Worm (Caenorhabditis elegans) whole organism, L3 larva: ENCODE data around the gene T25B9.2.
A peak's percentile ranks its signal among the peaks of the same experiment; 100 is the strongest.

Experiments
- R02D3.7 ChIP-seq: fragments of 150-350 bp; optimal IDR thresholded peaks from 2 replicates; lab custom pipeline; 2014; ENCODE audit warnings: missing biosample characterization, missing genetic modification characterization
- ZK546.5 ChIP-seq: sonication (generic microtip); optimal IDR thresholded peaks from 2 replicates; lab custom pipeline; 2017; ENCODE audit warnings: missing biosample characterization, missing genetic modification characterization
- aly-2 ChIP-seq: fragments of 150-350 bp; optimal IDR thresholded peaks from 2 replicates; lab custom pipeline; 2014; ENCODE audit warnings: missing biosample characterization, missing genetic modification characterization
- ceh-82 ChIP-seq: fragments of 150-350 bp; optimal IDR thresholded peaks from 2 replicates; lab custom pipeline; 2014; ENCODE audit warnings: missing biosample characterization, missing genetic modification characterization
- daf-12 ChIP-seq: fragments of 150-350 bp; optimal IDR thresholded peaks from 2 replicates; lab custom pipeline; 2014; ENCODE audit warnings: missing biosample characterization, missing genetic modification reagents, missing genetic modification characterization
- egl-27 ChIP-seq: sonication (generic microtip); optimal IDR thresholded peaks from 4 replicates; lab custom pipeline; 2017; ENCODE audit warnings: missing biosample characterization, missing genetic modification reagents, missing genetic modification characterization
- egl-5 ChIP-seq: fragments of 150-350 bp; optimal IDR thresholded peaks from 2 replicates; lab custom pipeline; 2017; ENCODE audit warnings: missing biosample characterization, missing genetic modification reagents, missing genetic modification characterization, inconsistent platforms
- elt-1 ChIP-seq: fragments of 150-350 bp; optimal IDR thresholded peaks from 2 replicates; lab custom pipeline; 2014; ENCODE audit warnings: missing biosample characterization, missing genetic modification characterization
- elt-2 ChIP-seq: sonication (generic microtip); optimal IDR thresholded peaks from 2 replicates; lab custom pipeline; 2016; ENCODE audit warnings: missing genetic modification reagents, mild to moderate bottlenecking, missing genetic modification characterization, missing compliant biosample characterization
- elt-3 ChIP-seq, 3 experiments: fragments of 150-350 bp in 1 of 3; sonication (generic microtip) in 2 of 3; optimal IDR thresholded peaks; 2 replicates in 2 of 3; 4 replicates in 1 of 3; lab custom pipeline; 2014 to 2017; ENCODE audit warnings: missing biosample characterization in 3 of 3, missing genetic modification characterization in 3 of 3
- fkh-10 ChIP-seq: sonication (generic microtip); optimal IDR thresholded peaks from 2 replicates; lab custom pipeline; 2017; ENCODE audit warnings: missing biosample characterization, missing genetic modification reagents, missing genetic modification characterization
- fos-1 ChIP-seq: fragments of 150-350 bp; optimal IDR thresholded peaks from 2 replicates; lab custom pipeline; 2014; ENCODE audit warnings: missing biosample characterization, missing genetic modification characterization
- hmg-11 ChIP-seq: sonication (generic microtip); optimal IDR thresholded peaks from 2 replicates; lab custom pipeline; 2016; ENCODE audit warnings: missing genetic modification characterization, missing compliant biosample characterization
- jun-1 ChIP-seq: fragments of 150-350 bp; optimal IDR thresholded peaks from 2 replicates; lab custom pipeline; 2014; ENCODE audit warnings: missing biosample characterization, missing genetic modification reagents, missing genetic modification characterization
- lin-15B ChIP-seq: fragments of 150-350 bp; optimal IDR thresholded peaks from 2 replicates; lab custom pipeline; 2014; ENCODE audit warnings: missing biosample characterization, missing genetic modification characterization
- lin-39 ChIP-seq: fragments of 150-350 bp; optimal IDR thresholded peaks from 2 replicates; lab custom pipeline; 2018; ENCODE audit warnings: missing biosample characterization, missing genetic modification reagents, missing genetic modification characterization
- lsy-12 ChIP-seq: sonication (generic microtip); optimal IDR thresholded peaks from 2 replicates; lab custom pipeline; 2016; ENCODE audit warnings: mild to moderate bottlenecking, missing genetic modification characterization, missing compliant biosample characterization
- mdl-1 ChIP-seq: fragments of 150-350 bp; optimal IDR thresholded peaks from 2 replicates; lab custom pipeline; 2014; ENCODE audit warnings: missing biosample characterization, missing genetic modification characterization
- nfya-1 ChIP-seq: sonication (generic microtip); optimal IDR thresholded peaks from 2 replicates; lab custom pipeline; 2017; ENCODE audit warnings: missing genetic modification characterization, mild to moderate bottlenecking, missing compliant biosample characterization, antibody characterized with exemption, moderate library complexity; ENCODE audit not compliant: insufficient read depth
- nhr-11 ChIP-seq: fragments of 150-350 bp; optimal IDR thresholded peaks from 2 replicates; lab custom pipeline; 2014; ENCODE audit warnings: missing biosample characterization, missing genetic modification characterization
- nhr-12 ChIP-seq: fragments of 150-350 bp; optimal IDR thresholded peaks from 2 replicates; lab custom pipeline; 2014; ENCODE audit warnings: missing biosample characterization, missing genetic modification characterization
- nhr-23 ChIP-seq: fragments of 150-350 bp; optimal IDR thresholded peaks from 2 replicates; lab custom pipeline; 2014; ENCODE audit warnings: missing biosample characterization, missing genetic modification reagents, missing genetic modification characterization
- nhr-237 ChIP-seq: fragments of 150-350 bp; optimal IDR thresholded peaks from 2 replicates; lab custom pipeline; 2014; ENCODE audit warnings: missing biosample characterization, missing genetic modification characterization
- nhr-25 ChIP-seq: sonication (generic microtip); optimal IDR thresholded peaks from 2 replicates; lab custom pipeline; 2017; ENCODE audit warnings: missing biosample characterization, missing genetic modification characterization
- nhr-28 ChIP-seq: fragments of 150-350 bp; optimal IDR thresholded peaks from 2 replicates; lab custom pipeline; 2014; ENCODE audit warnings: missing biosample characterization, missing genetic modification characterization
- nhr-43 ChIP-seq: sonication (generic microtip); optimal IDR thresholded peaks from 2 replicates; lab custom pipeline; 2016; ENCODE audit warnings: mild to moderate bottlenecking, missing genetic modification characterization, missing compliant biosample characterization; ENCODE audit not compliant: poor library complexity, severe bottlenecking
- nhr-67 ChIP-seq: fragments of 150-350 bp; optimal IDR thresholded peaks from 2 replicates; lab custom pipeline; 2014; ENCODE audit warnings: missing biosample characterization, missing genetic modification characterization
- nhr-76 ChIP-seq: fragments of 150-350 bp; sonication (generic microtip); optimal IDR thresholded peaks from 5 replicates; lab custom pipeline; 2014; ENCODE audit warnings: missing biosample characterization, missing genetic modification characterization
- nhr-77 ChIP-seq: fragments of 150-350 bp; optimal IDR thresholded peaks from 2 replicates; lab custom pipeline; 2014; ENCODE audit warnings: missing biosample characterization, missing genetic modification characterization
- pha-4 ChIP-seq: fragments of 150-350 bp; optimal IDR thresholded peaks from 2 replicates; lab custom pipeline; 2014; ENCODE audit warnings: missing biosample characterization, missing genetic modification reagents, missing genetic modification characterization
- pqm-1 ChIP-seq: fragments of 150-350 bp; optimal IDR thresholded peaks from 2 replicates; lab custom pipeline; 2017; ENCODE audit warnings: missing biosample characterization, missing genetic modification characterization, inconsistent platforms
- sea-2 ChIP-seq: fragments of 150-350 bp; sonication (generic microtip); optimal IDR thresholded peaks from 4 replicates; lab custom pipeline; 2014; ENCODE audit warnings: missing biosample characterization, missing genetic modification reagents, missing genetic modification characterization
- skn-1 ChIP-seq: fragments of 150-350 bp; optimal IDR thresholded peaks from 2 replicates; lab custom pipeline; 2014; ENCODE audit warnings: missing biosample characterization, missing genetic modification characterization
- tbx-2 ChIP-seq: sonication (generic microtip); optimal IDR thresholded peaks from 2 replicates; lab custom pipeline; 2016; ENCODE audit warnings: mild to moderate bottlenecking, missing genetic modification characterization, missing compliant biosample characterization
- unc-62 ChIP-seq: fragments of 150-350 bp; sonication (generic microtip); optimal IDR thresholded peaks from 4 replicates; lab custom pipeline; 2014; ENCODE audit warnings: missing biosample characterization, missing genetic modification reagents, missing genetic modification characterization
- zag-1 ChIP-seq: fragments of 150-350 bp; optimal IDR thresholded peaks from 2 replicates; lab custom pipeline; 2014; ENCODE audit warnings: missing biosample characterization, missing genetic modification characterization
- ztf-11 ChIP-seq: fragments of 150-350 bp; optimal IDR thresholded peaks from 2 replicates; lab custom pipeline; 2014; ENCODE audit warnings: missing biosample characterization, missing genetic modification characterization
- ztf-4 ChIP-seq: fragments of 150-350 bp; optimal IDR thresholded peaks from 2 replicates; lab custom pipeline; 2014; ENCODE audit warnings: missing biosample characterization, missing genetic modification characterization

T25B9.2 gene

ce11 chrIV:10745332-10745731 is 6.3 kb downstream of the T25B9.2 start:
- no peak for TF ChIP-seq ztf-11 (tag; lab: Kevin White, UChicago)
- no peak for TF ChIP-seq zag-1 (tag; lab: Kevin White, UChicago)
- TF ChIP-seq egl-5 = no peak
- no peak for TF ChIP-seq nhr-237 (tag; lab: Kevin White, UChicago)
- no peak for TF ChIP-seq jun-1 (tag; lab: Kevin White, UChicago)
- no peak for TF ChIP-seq nhr-25 (tag; lab: Kevin White, UChicago)
- TF ChIP-seq pha-4 (tag; lab: Kevin White, UChicago) = no peak
- no peak for TF ChIP-seq lsy-12
- no peak for TF ChIP-seq elt-2
- no peak for TF ChIP-seq tbx-2 (tag; lab: Kevin White, UChicago)
- TF ChIP-seq sea-2 (GFP tag; lab: Kevin White, UChicago) = no peak
- TF ChIP-seq nhr-77 (tag; lab: Kevin White, UChicago) = no peak
- TF ChIP-seq fkh-10 (GFP tag; lab: Kevin White, UChicago) = no peak
- no peak for TF ChIP-seq hmg-11 (tag; lab: Kevin White, UChicago)
- TF ChIP-seq unc-62 = no peak
- no peak for TF ChIP-seq pqm-1 (tag; lab: Kevin White, UChicago)
- TF ChIP-seq, all 47 proteins: peak for 0

- TF ChIP-seq nhr-25 (tag; lab: Kevin White, UChicago) (no peak), elt-2 (no peak), zag-1 (tag; lab: Kevin White, UChicago) (no peak), R02D3.7 (tag; lab: Kevin White, UChicago) (no peak)
Measured at ce11 chrIV:10744475-10744874, 7.2 kb downstream of the T25B9.2 start, which contains the start of gene T25B9.3. TSS of gene T25B9.3 (plus strand) at chrIV:10744775.

ce11 chrIV:10738328-10738727 is 13.3 kb downstream of the T25B9.2 start, which contains the start of gene ssp-34:
TSS of gene ssp-34 (minus strand) at chrIV:10738602.
- TF ChIP-seq aly-2 (tag; lab: Kevin White, UChicago) (no peak), jun-1 (tag; lab: Kevin White, UChicago) (no peak), skn-1 (no peak), nhr-77 (tag; lab: Kevin White, UChicago) (no peak), nhr-67 (tag; lab: Kevin White, UChicago) (no peak), nhr-43 (tag; lab: Kevin White, UChicago) (no peak), egl-5 (no peak), nhr-237 (tag; lab: Kevin White, UChicago) (no peak), ZK546.5 (tag; lab: Kevin White, UChicago) (no peak), R02D3.7 (tag; lab: Kevin White, UChicago) (no peak), lin-39 (no peak), daf-12 (tag; lab: Kevin White, UChicago) (no peak), nhr-28 (tag; lab: Kevin White, UChicago) (no peak), nfya-1 (tag; lab: Kevin White, UChicago) (no peak), elt-2 (no peak), ztf-4 (tag; lab: Kevin White, UChicago) (no peak), nhr-25 (tag; lab: Kevin White, UChicago) (no peak), egl-27 (tag; lab: Kevin White, UChicago) (no peak), sea-2 (GFP tag; lab: Kevin White, UChicago) (no peak), pqm-1 (tag; lab: Kevin White, UChicago) (no peak)

DNA sequence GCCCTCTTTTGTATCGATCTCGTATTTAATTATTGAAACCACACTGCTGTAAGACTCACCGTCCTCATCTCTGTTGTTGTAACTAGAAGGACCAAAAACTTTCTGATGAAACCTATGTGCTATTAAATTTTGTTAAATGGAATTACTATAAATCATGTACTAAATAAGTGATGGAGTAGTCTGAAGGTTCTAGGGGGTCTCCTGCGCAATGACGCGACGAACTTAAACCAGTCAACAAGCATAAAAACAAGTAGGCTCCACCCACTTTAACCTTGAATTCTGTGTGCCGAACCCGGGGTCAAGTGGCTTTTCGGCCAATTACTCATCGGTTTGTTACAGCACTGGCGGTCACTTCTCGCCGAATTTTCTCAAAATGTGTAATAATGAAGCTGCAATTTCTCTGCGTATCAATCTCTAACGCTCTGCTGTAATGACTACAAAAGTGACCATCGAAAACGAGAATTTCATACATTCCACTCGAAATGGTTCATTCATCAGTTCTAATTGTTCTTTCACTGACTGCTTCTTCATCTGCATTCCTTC is 14.6 kb downstream of the T25B9.2 start, which contains the start of gene grl-21:
TSS of gene grl-21 (plus strand) at position 464 of the 543 bp plus-strand sequence.
- peak; percentile 81 for TF ChIP-seq nhr-25 (tag; lab: Kevin White, UChicago)
- no peak for TF ChIP-seq daf-12 (tag; lab: Kevin White, UChicago)

DNA sequence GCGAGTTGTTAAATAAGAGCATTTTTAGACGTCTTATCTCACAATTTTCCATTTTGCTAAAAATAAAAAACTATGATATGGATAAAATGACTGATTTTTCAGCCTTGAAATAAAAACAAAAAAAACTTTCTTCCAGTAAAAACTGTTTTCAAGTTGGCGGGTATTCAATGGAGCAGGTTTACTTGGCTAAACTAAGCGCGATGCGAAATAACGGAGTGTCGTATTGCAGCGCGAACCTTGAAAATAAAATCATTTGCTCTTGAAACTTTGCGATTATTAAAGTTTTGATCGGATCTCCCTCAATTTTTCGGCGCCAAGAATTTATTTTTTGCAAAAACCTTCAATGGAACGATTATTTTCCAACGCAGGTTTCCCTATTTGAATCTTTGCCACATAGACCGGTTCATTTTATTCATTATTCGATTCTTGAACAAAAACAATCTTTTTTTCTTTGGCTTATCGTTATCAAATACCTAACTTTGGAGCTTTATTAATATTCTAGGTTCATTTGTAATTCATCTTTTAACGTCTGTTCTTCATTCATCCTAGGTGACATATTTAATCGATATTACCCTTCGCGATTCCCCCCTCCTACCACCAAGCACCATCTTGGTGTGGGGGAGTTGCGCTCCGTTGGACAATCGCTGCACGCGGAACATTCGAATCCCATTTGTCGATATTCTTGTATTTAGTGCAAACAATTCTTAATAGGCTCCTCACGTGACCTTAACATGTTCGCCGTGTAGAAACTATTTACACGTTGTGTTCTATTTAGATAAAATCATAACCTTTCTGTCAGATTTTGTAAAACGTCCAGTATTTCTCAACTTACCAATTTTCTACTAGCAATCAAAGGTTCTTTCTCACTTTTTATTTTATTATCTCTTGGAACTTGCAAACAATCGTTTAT is 16.9 kb downstream of the T25B9.2 start, which contains the start of the genes orc-5 and cyb-1:
TSS of gene orc-5 (minus strand) at position 62 of the 910 bp plus-strand sequence.
TSS of gene cyb-1 (plus strand) at position 690 of the 910 bp plus-strand sequence.
- peak; percentile 85 for TF ChIP-seq nhr-23 (tag; lab: Kevin White, UChicago)
- TF ChIP-seq fkh-10 (GFP tag; lab: Kevin White, UChicago) = no peak
- no peak for TF ChIP-seq mdl-1 (tag; lab: Kevin White, UChicago)
- no peak for TF ChIP-seq nhr-11 (tag; lab: Kevin White, UChicago)
- no peak for TF ChIP-seq lsy-12
- no peak for TF ChIP-seq nhr-77 (tag; lab: Kevin White, UChicago)
- TF ChIP-seq elt-3 (tag; optimal IDR thresholded peaks at IDR 0.05; lab: Kevin White, UChicago) = no peak
- peak; percentile 73 for TF ChIP-seq lin-39
- peak; percentile 90 for TF ChIP-seq pha-4 (tag; lab: Kevin White, UChicago)
- TF ChIP-seq unc-62 = no peak
- TF ChIP-seq nfya-1 (tag; lab: Kevin White, UChicago) = peak; percentile 87
- peak; percentile 46 for TF ChIP-seq hmg-11 (tag; lab: Kevin White, UChicago)
- no peak for TF ChIP-seq fos-1 (tag; lab: Kevin White, UChicago)
- no peak for TF ChIP-seq tbx-2 (tag; lab: Kevin White, UChicago)
- no peak for TF ChIP-seq nhr-237 (tag; lab: Kevin White, UChicago)
- TF ChIP-seq nhr-25 (tag; lab: Kevin White, UChicago) = peak; percentile 69
- peak; percentile 63 for TF ChIP-seq skn-1
- no peak for TF ChIP-seq ztf-4 (tag; lab: Kevin White, UChicago)
- no peak for TF ChIP-seq ceh-82 (tag; lab: Kevin White, UChicago)
- TF ChIP-seq elt-1 (tag; lab: Kevin White, UChicago) = no peak
- TF ChIP-seq nhr-76 (tag; lab: Kevin White, UChicago) = no peak
- TF ChIP-seq lin-15B (tag; lab: Kevin White, UChicago) = peak; percentile 96
- TF ChIP-seq nhr-12 (tag; lab: Kevin White, UChicago) = no peak
- peak; percentile 42 for TF ChIP-seq nhr-43 (tag; lab: Kevin White, UChicago)
